Fruit fly (Drosophila melanogaster): ENCODE data around the gene Dci.
A peak's percentile ranks its signal among the peaks of the same experiment; 100 is the strongest.

The Dci gene

dm6 chr3L:851061-851460 lies at the start of gene Dci (continued):
- TF ChIP-seq oc (tag; optimal IDR thresholded peaks at IDR 0.05) = peak; percentile 59
- peak; percentile 41 for TF ChIP-seq CG11398 (GFP tag; optimal IDR thresholded peaks at IDR 0.05)
- TF ChIP-seq sd (tag; optimal IDR thresholded peaks at IDR 0.05) = no peak
- no peak for TF ChIP-seq Gsc (GFP tag; IDR thresholded peaks at IDR 0.05)
- TF ChIP-seq lov (optimal IDR thresholded peaks at IDR 0.05) = no peak
- 0 out of 3 replicates have a peak, but pooled peaks have one; percentile 12 for TF ChIP-seq lov (GFP tag; IDR thresholded peaks at IDR 0.05)
- no peak for TF ChIP-seq CG5245 (GFP tag; optimal IDR thresholded peaks at IDR 0.05)
- TF ChIP-seq zfh2 (GFP tag; optimal IDR thresholded peaks at IDR 0.05) = peak; percentile 68
- TF ChIP-seq CG9932 (GFP tag; IDR thresholded peaks at IDR 0.05) = peak; percentile 89
- no peak for TF ChIP-seq Hr39 (optimal IDR thresholded peaks at IDR 0.05)
- peak; percentile 77 for TF ChIP-seq CG4617 (GFP tag; optimal IDR thresholded peaks at IDR 0.05; ENCODE audit: borderline replicate concordance)
- TF ChIP-seq CG10431 (GFP tag; optimal IDR thresholded peaks at IDR 0.05) = no peak
- peak; percentile 89 for TF ChIP-seq mam (GFP tag; optimal IDR thresholded peaks at IDR 0.05)
- TF ChIP-seq Atf6 (GFP tag; IDR thresholded peaks at IDR 0.05) = peak; percentile 76
- peak; percentile 77 for TF ChIP-seq Dad (GFP tag; optimal IDR thresholded peaks at IDR 0.05)
- TF ChIP-seq Tbp (GFP tag; optimal IDR thresholded peaks at IDR 0.05) = no peak
- TF ChIP-seq CG11247 (GFP tag; IDR thresholded peaks at IDR 0.05) = peak; percentile 75
- TF ChIP-seq Hmx (GFP tag; optimal IDR thresholded peaks at IDR 0.05) = no peak
- TF ChIP-seq CG2712 (tag; optimal IDR thresholded peaks at IDR 0.05) = peak; percentile 68
- peak; percentile 83 for TF ChIP-seq CG12391 (tag; optimal IDR thresholded peaks at IDR 0.05)
- no peak for TF ChIP-seq CG11504 (tag; optimal IDR thresholded peaks at IDR 0.05)
- TF ChIP-seq CG10565 (GFP tag; optimal IDR thresholded peaks at IDR 0.05) = no peak
- no peak; the same call in 2 of the 3 replicates for TF ChIP-seq CG11560 (tag; IDR thresholded peaks at IDR 0.05)
- TF ChIP-seq dmrt11E (tag; optimal IDR thresholded peaks at IDR 0.05) = peak; percentile 69
- no peak for TF ChIP-seq zf30C (GFP tag; optimal IDR thresholded peaks at IDR 0.05)
- TF ChIP-seq chm (GFP tag; IDR thresholded peaks at IDR 0.05) = no peak
- no peak for TF ChIP-seq ash1 (GFP tag; optimal IDR thresholded peaks at IDR 0.05)
- TF ChIP-seq amos (GFP tag; IDR thresholded peaks at IDR 0.05; ENCODE audit: partially characterized antibody) = peak; percentile 79
- TF ChIP-seq trem (tag; optimal IDR thresholded peaks at IDR 0.05) = peak; percentile 39
- peak; percentile 87 for TF ChIP-seq Rfx (GFP tag; IDR thresholded peaks at IDR 0.05)
- TF ChIP-seq CG3726 (GFP tag; IDR thresholded peaks at IDR 0.05) = peak; percentile 57; the same call in 2 of the 3 replicates
- no peak for TF ChIP-seq lab (GFP tag; optimal IDR thresholded peaks at IDR 0.05)
- peak; percentile 39 for TF ChIP-seq ERR (GFP tag; optimal IDR thresholded peaks at IDR 0.05)
- peak; percentile 41 for TF ChIP-seq CG10979 (tag; optimal IDR thresholded peaks at IDR 0.05)
- peak; percentile 72 for TF ChIP-seq CG17328 (GFP tag; IDR thresholded peaks at IDR 0.05)
- TF ChIP-seq nom (GFP tag; optimal IDR thresholded peaks at IDR 0.05) = no peak
- TF ChIP-seq CG5953 (GFP tag; IDR thresholded peaks at IDR 0.05) = peak; percentile 57
- TF ChIP-seq tgo (GFP tag; IDR thresholded peaks at IDR 0.05) = peak; percentile 70
- peak; percentile 63 for TF ChIP-seq unpg (GFP tag; optimal IDR thresholded peaks at IDR 0.05)
- peak; percentile 39 for TF ChIP-seq CG1529 (GFP tag; optimal IDR thresholded peaks at IDR 0.05)
- TF ChIP-seq CG17186 (GFP tag; optimal IDR thresholded peaks at IDR 0.05) = peak; percentile 29
- no peak for TF ChIP-seq eyg (GFP tag; optimal IDR thresholded peaks at IDR 0.05)
- TF ChIP-seq CG7786 (GFP tag; optimal IDR thresholded peaks at IDR 0.05) = peak; percentile 66
- TF ChIP-seq CG17359 (tag; optimal IDR thresholded peaks at IDR 0.05) = no peak
- TF ChIP-seq aop (GFP tag; IDR thresholded peaks at IDR 0.05) = no peak
- TF ChIP-seq CG11695 (GFP tag; IDR thresholded peaks at IDR 0.05) = peak; percentile 9; the same call in 1 of the 3 replicates
- peak; percentile 88 for TF ChIP-seq CG3847 (GFP tag; IDR thresholded peaks at IDR 0.05)
- peak; percentile 57 for TF ChIP-seq Awh (GFP tag; IDR thresholded peaks at IDR 0.05)
- TF ChIP-seq Hr78 (GFP tag; optimal IDR thresholded peaks at IDR 0.05) = peak in 1 of 2 experiments; percentile 69
- TF ChIP-seq CG8765 (GFP tag; IDR thresholded peaks at IDR 0.05) = peak; percentile 50; the same call in 1 of the 2 replicates
- TF ChIP-seq her (GFP tag; optimal IDR thresholded peaks at IDR 0.05) = peak; percentile 11
- TF ChIP-seq ac (GFP tag; optimal IDR thresholded peaks at IDR 0.05) = no peak

All from whole organism, embryonic.